Fruit fly (Drosophila melanogaster) whole organism, larva: ENCODE measurements around the gene mRpL49.

ENCODE experiments used
- noc ChIP-seq: fragments of 200-800 bp; sonication (Bioruptor generic); optimal IDR thresholded peaks from 3 replicates; lab custom pipeline; 2019; ENCODE audit warnings: missing biosample characterization, mild to moderate bottlenecking, missing genetic modification characterization, moderate library complexity

mRpL49 gene

DNA sequence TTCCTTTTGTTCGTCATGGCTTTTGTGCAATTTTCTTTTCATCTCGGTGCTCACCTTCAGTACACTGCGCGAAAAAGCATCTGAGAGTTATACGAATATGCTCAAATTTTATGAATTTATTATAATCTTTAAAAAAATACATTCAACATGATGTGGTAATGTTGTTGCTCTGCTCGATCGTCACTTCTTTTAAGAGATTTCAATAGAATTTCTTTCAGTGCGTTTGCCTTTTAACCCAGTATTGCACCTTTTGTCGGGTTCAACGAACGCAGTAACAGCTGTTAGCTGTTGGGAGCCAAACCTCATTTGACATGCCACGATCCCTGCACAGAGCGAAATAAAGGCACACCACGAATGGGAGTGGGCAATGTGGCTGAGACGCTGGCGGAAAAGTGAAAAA is 33.0 kb downstream of the mRpL49 start:
- no peak for TF ChIP-seq noc (tag; lab: Kevin White, UChicago)

dm6 chrX:12940396-12940795 is 33.5 kb downstream of the mRpL49 start:
- no peak for TF ChIP-seq noc (tag; lab: Kevin White, UChicago)

DNA sequence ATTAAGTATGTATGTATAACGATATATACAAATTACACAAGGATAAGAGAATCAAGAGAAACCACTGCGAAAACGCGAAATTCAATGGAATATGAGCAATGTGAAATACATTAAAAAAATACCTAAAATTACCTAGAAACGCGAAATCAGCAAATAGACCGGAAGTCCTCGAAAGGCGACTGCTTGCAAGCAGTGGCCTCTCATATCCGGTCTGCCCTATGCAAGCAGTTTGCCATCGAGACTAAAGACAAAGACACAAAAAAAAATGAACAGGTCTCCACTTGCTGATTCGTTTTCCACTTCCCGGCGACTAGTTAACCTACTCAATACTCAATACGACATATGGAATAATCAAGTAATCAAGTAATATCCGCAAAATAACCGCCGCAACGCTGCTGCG is 40.8 kb downstream of the mRpL49 start:
- TF ChIP-seq noc (tag; lab: Kevin White, UChicago) = no peak

DNA sequence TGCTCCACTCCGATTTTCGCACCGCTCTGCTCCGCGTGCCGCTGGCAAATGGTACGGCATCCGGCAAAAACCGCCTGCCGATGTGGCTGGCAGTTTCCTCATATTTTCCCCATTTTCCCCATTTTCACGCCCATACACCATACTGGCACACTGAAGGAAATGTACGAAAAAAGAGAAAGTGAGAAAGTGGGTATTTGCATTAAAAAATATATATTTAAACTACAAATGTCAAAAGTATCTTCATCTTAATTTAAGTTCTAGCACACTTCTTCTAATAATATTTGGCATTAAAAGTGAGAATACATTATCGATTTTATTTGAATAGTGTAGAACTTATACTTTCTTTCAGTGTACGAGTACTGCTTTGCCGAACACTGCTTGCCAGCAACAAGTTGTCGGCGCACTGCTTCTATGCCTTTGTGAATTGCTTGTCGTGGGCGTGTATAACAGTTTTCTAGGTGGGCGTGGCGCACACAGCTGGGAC is 50.5 kb downstream of the mRpL49 start, which contains the start of gene hec:
hec (minus strand) TSS at position 51 of the 484 bp plus-strand sequence.
- no peak for TF ChIP-seq noc (tag; lab: Kevin White, UChicago)
